Worm (Caenorhabditis elegans) whole organism, L1 larva: ENCODE measurements around the gene F46B6.4.

Experiments used
- dpl-1 ChIP-seq, 3 experiments: fragments of 150-350 bp in 2 of 3; sonication (generic microtip) in 1 of 3; optimal IDR thresholded peaks; 2 replicates each; lab custom pipeline; 2014 to 2017; ENCODE audit warnings: missing biosample characterization in 3 of 3, missing genetic modification characterization in 3 of 3, missing genetic modification reagents in 3 of 3
- egl-27 ChIP-seq, 2 experiments: fragments of 150-350 bp in 1 of 2; sonication (generic microtip); optimal IDR thresholded peaks; 3 replicates each; lab custom pipeline; 2017 to 2018; ENCODE audit warnings: missing biosample characterization in 2 of 2, missing genetic modification characterization in 2 of 2, missing genetic modification reagents in 2 of 2
- fkh-8 ChIP-seq: sonication (generic microtip); optimal IDR thresholded peaks from 2 replicates; lab custom pipeline; 2016; ENCODE audit warnings: mild to moderate bottlenecking, missing genetic modification characterization, missing compliant biosample characterization
- grh-1 ChIP-seq: fragments of 200-800 bp; sonication (Bioruptor generic); IDR thresholded peaks from 2 replicates; pipeline ENCODE4 v1.3.6; 2022; ENCODE audit warnings: missing genetic modification reagents, missing genetic modification characterization, missing compliant biosample characterization
- hlh-4 ChIP-seq: sonication (generic microtip); optimal IDR thresholded peaks from 2 replicates; lab custom pipeline; 2016; ENCODE audit warnings: mild to moderate bottlenecking, missing genetic modification characterization, missing compliant biosample characterization
- lin-13 ChIP-seq: fragments of 150-350 bp; optimal IDR thresholded peaks from 2 replicates; lab custom pipeline; 2014; ENCODE audit warnings: missing biosample characterization, missing genetic modification reagents, missing genetic modification characterization
- lin-39 ChIP-seq: fragments of 150-350 bp; optimal IDR thresholded peaks from 2 replicates; lab custom pipeline; 2014; ENCODE audit warnings: missing biosample characterization, missing genetic modification reagents, missing genetic modification characterization
- swsn-7 ChIP-seq: sonication (generic microtip); optimal IDR thresholded peaks from 2 replicates; lab custom pipeline; 2016; ENCODE audit warnings: missing genetic modification characterization, missing compliant biosample characterization
- ztf-11 ChIP-seq, 2 experiments: sonication (generic microtip); optimal IDR thresholded peaks; 2 replicates each; lab custom pipeline; 2016 to 2017; ENCODE audit warnings: missing genetic modification characterization in 2 of 2, missing biosample characterization in 1 of 2, missing compliant biosample characterization in 1 of 2
- ztf-4 ChIP-seq: fragments of 150-350 bp; optimal IDR thresholded peaks from 2 replicates; lab custom pipeline; 2014; ENCODE audit warnings: missing biosample characterization, missing genetic modification characterization

DNA sequence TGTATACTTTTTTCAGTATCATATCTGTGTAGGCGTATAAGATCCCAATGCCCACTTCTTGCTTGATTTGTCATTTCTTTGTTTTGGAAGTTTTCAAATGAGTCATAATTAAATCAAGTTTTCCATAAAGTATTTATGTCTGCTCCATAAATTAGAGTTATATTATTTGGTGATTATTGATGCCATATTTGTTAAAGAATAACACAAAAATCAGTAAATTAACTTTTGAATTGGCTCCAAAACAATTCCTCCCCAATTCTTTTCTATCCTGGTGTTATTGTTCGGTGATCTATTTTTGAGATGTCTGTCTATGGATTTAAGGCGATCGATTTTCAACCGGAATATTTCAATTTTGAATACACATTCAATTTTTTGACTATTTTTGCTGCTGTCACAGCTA is 25.8 kb upstream of the F46B6.4 start, which contains the start of gene sru-37:
- no peak for TF ChIP-seq dpl-1 (GFP tag; optimal IDR thresholded peaks at IDR 0.05; lab: Kevin White, UChicago)
- no peak for TF ChIP-seq egl-27 (tag; optimal IDR thresholded peaks at IDR 0.05; lab: Kevin White, UChicago)
- TF ChIP-seq lin-39 (tag; lab: Kevin White, UChicago) = no peak
- no peak for TF ChIP-seq swsn-7 (tag; lab: Kevin White, UChicago)
- TF ChIP-seq ztf-11 (tag; optimal IDR thresholded peaks at IDR 0.05; lab: Kevin White, UChicago) = no peak
- no peak for TF ChIP-seq lin-13 (GFP tag; lab: Kevin White, UChicago)
- TF ChIP-seq ztf-4 (tag; lab: Kevin White, UChicago) = no peak
- TF ChIP-seq fkh-8 (tag; lab: Kevin White, UChicago) = no peak
- no peak for TF ChIP-seq hlh-4 (tag; lab: Kevin White, UChicago)
- no peak for TF ChIP-seq grh-1 (GFP tag; lab: Robert Waterston, UW)
